Fruit fly (Drosophila melanogaster) Kc167 (cell line): Measurements from ENCODE around the gene mahe.

Experiments
- insv ChIP-seq: fragments of >200 bp; optimal IDR thresholded peaks from 3 replicates; lab custom pipeline; 2018; ENCODE audit warnings: missing external identifiers
- psq ChIP-seq: fragments of >200 bp; optimal IDR thresholded peaks from 2 replicates; lab custom pipeline; 2017; ENCODE audit warnings: missing external identifiers

- TF ChIP-seq insv (no peak), psq (no peak)
These were observed 47.3 kb downstream of the mahe start, which contains the start of gene Ir7f for dm6 chrX:7883926-7884325.
